Fruit fly (Drosophila melanogaster) whole organism, embryonic: Measurements from ENCODE around the gene Sec15.

Source experiments
- Atf3 ChIP-seq: fragments of 200-800 bp; sonication (Bioruptor generic); optimal IDR thresholded peaks from 3 replicates; lab custom pipeline; 2016; ENCODE audit warnings: missing biosample characterization, missing genetic modification characterization
- CG10209 ChIP-seq: fragments of 200-800 bp; sonication (Bioruptor generic); optimal IDR thresholded peaks from 3 replicates; lab custom pipeline; 2017; ENCODE audit warnings: missing biosample characterization, mild to moderate bottlenecking, missing genetic modification characterization, missing genetic modification reagents
- CG10959 ChIP-seq: fragments of 200-800 bp; sonication (Bioruptor generic); IDR thresholded peaks from 2 replicates; pipeline ENCODE4 v1.3.6; 2022; ENCODE audit warnings: missing biosample characterization, missing genetic modification characterization
- CG12071 ChIP-seq: fragments of 200-800 bp; sonication (Bioruptor generic); optimal IDR thresholded peaks from 3 replicates; lab custom pipeline; 2018; ENCODE audit warnings: missing biosample characterization, mild to moderate bottlenecking, missing genetic modification characterization
- CG12236 ChIP-seq: fragments of 200-800 bp; sonication (Bioruptor generic); optimal IDR thresholded peaks from 2 replicates; lab custom pipeline; 2016; ENCODE audit warnings: missing biosample characterization, missing genetic modification characterization
- CG12942 ChIP-seq: fragments of 200-800 bp; sonication (Bioruptor generic); optimal IDR thresholded peaks from 3 replicates; lab custom pipeline; 2016; ENCODE audit warnings: missing biosample characterization, missing genetic modification characterization
- CG13775 ChIP-seq: fragments of 200-800 bp; sonication (Bioruptor generic); optimal IDR thresholded peaks from 3 replicates; lab custom pipeline; 2017; ENCODE audit warnings: missing biosample characterization, mild to moderate bottlenecking, missing genetic modification characterization
- CG14860 ChIP-seq: fragments of 200-800 bp; sonication (Bioruptor generic); IDR thresholded peaks from 3 replicates; pipeline ENCODE4 v1.3.6; 2022; ENCODE audit warnings: missing biosample characterization, missing genetic modification characterization; ENCODE audit not compliant: partially characterized antibody
- CG15696 ChIP-seq: fragments of 200-800 bp; sonication (Bioruptor generic); optimal IDR thresholded peaks from 2 replicates; lab custom pipeline; 2019; ENCODE audit warnings: missing biosample characterization, mild to moderate bottlenecking, missing genetic modification characterization, moderate library complexity
- CG16863 ChIP-seq: fragments of 200-800 bp; sonication (Bioruptor generic); optimal IDR thresholded peaks from 3 replicates; lab custom pipeline; 2016; ENCODE audit warnings: missing biosample characterization, missing genetic modification characterization
- CG31224 ChIP-seq: fragments of 200-800 bp; sonication (Bioruptor generic); IDR thresholded peaks from 2 replicates; pipeline ENCODE4 v1.3.6; 2022; ENCODE audit warnings: missing biosample characterization, missing genetic modification characterization
- CG3995 ChIP-seq: fragments of 200-800 bp; sonication (Bioruptor generic); optimal IDR thresholded peaks from 3 replicates; lab custom pipeline; 2016; ENCODE audit warnings: missing biosample characterization, missing genetic modification characterization
- CG4328 ChIP-seq: fragments of 200-800 bp; sonication (Bioruptor generic); optimal IDR thresholded peaks from 3 replicates; lab custom pipeline; 2017; ENCODE audit warnings: missing biosample characterization, missing genetic modification reagents, missing genetic modification characterization
- CG6683 ChIP-seq: fragments of 200-800 bp; sonication (Bioruptor generic); optimal IDR thresholded peaks from 2 replicates; lab custom pipeline; 2017; ENCODE audit warnings: missing biosample characterization, mild to moderate bottlenecking, missing genetic modification characterization, missing genetic modification reagents
- CG7556 ChIP-seq: fragments of 200-800 bp; sonication (Bioruptor generic); optimal IDR thresholded peaks from 2 replicates; lab custom pipeline; 2017; ENCODE audit warnings: missing biosample characterization, mild to moderate bottlenecking, missing genetic modification characterization
- CG8765 ChIP-seq: fragments of 200-800 bp; sonication (Bioruptor generic); IDR thresholded peaks from 2 replicates; pipeline ENCODE4 v1.3.6; 2022; ENCODE audit warnings: missing biosample characterization, missing genetic modification characterization
- CG9727 ChIP-seq: fragments of 200-800 bp; sonication (Bioruptor generic); optimal IDR thresholded peaks from 3 replicates; lab custom pipeline; 2017; ENCODE audit warnings: missing biosample characterization, mild to moderate bottlenecking, missing genetic modification characterization
- CG9876 ChIP-seq: fragments of 200-800 bp; sonication (Bioruptor generic); optimal IDR thresholded peaks from 2 replicates; lab custom pipeline; 2016; ENCODE audit warnings: missing biosample characterization, missing genetic modification characterization
- CG9932 ChIP-seq: fragments of 200-800 bp; sonication (Bioruptor generic); IDR thresholded peaks from 2 replicates; pipeline ENCODE4 v1.3.6; 2022; ENCODE audit warnings: missing biosample characterization, missing genetic modification characterization
- D19B ChIP-seq: fragments of 200-800 bp; sonication (Bioruptor generic); optimal IDR thresholded peaks from 2 replicates; lab custom pipeline; 2017; ENCODE audit warnings: missing biosample characterization, mild to moderate bottlenecking, missing genetic modification characterization
- E2f2 ChIP-seq: fragments of 200-800 bp; sonication (Bioruptor generic); IDR thresholded peaks from 2 replicates; pipeline ENCODE4 v1.3.6; 2022; ENCODE audit warnings: missing biosample characterization, missing genetic modification characterization
- Ets97D ChIP-seq: fragments of 200-800 bp; sonication (Bioruptor generic); optimal IDR thresholded peaks from 3 replicates; lab custom pipeline; 2016; ENCODE audit warnings: missing biosample characterization, missing genetic modification characterization
- HLH4C ChIP-seq: fragments of 200-800 bp; sonication (Bioruptor generic); IDR thresholded peaks from 3 replicates; pipeline ENCODE4 v1.3.6; 2022; ENCODE audit warnings: missing biosample characterization, missing genetic modification characterization; ENCODE audit not compliant: partially characterized antibody
- Hey ChIP-seq: fragments of 200-800 bp; sonication (Bioruptor generic); optimal IDR thresholded peaks from 3 replicates; lab custom pipeline; 2018; ENCODE audit warnings: missing biosample characterization, mild to moderate bottlenecking, missing genetic modification characterization
- Kr ChIP-seq: fragments of 200-800 bp; sonication (Bioruptor generic); optimal IDR thresholded peaks from 2 replicates; lab custom pipeline; 2017; ENCODE audit warnings: missing biosample characterization, mild to moderate bottlenecking, missing genetic modification characterization
- Lpt ChIP-seq: fragments of >200 bp; optimal IDR thresholded peaks from 2 replicates; lab custom pipeline; 2018; ENCODE audit warnings: missing biosample characterization, missing genetic modification characterization
- Mad ChIP-seq: fragments of 200-800 bp; sonication (Bioruptor generic); optimal IDR thresholded peaks from 2 replicates; lab custom pipeline; 2016; ENCODE audit warnings: missing biosample characterization, missing genetic modification characterization
- Rfx ChIP-seq: fragments of 200-800 bp; sonication (Bioruptor generic); IDR thresholded peaks from 2 replicates; pipeline ENCODE4 v1.3.6; 2022; ENCODE audit warnings: missing biosample characterization, missing genetic modification characterization
- bowl ChIP-seq: fragments of 200-800 bp; sonication (Bioruptor generic); IDR thresholded peaks from 2 replicates; pipeline ENCODE4 v1.3.6; 2022; ENCODE audit warnings: missing biosample characterization, missing genetic modification characterization
- caup ChIP-seq: fragments of 200-800 bp; sonication (Bioruptor generic); optimal IDR thresholded peaks from 3 replicates; lab custom pipeline; 2017; ENCODE audit warnings: missing biosample characterization, mild to moderate bottlenecking, missing genetic modification characterization, moderate library complexity; ENCODE audit not compliant: severe bottlenecking
- cg ChIP-seq: fragments of 200-800 bp; sonication (Bioruptor generic); optimal IDR thresholded peaks from 3 replicates; lab custom pipeline; 2019; ENCODE audit warnings: missing biosample characterization, mild to moderate bottlenecking, missing genetic modification characterization, moderate library complexity
- cwo ChIP-seq: fragments of 200-800 bp; sonication (Bioruptor generic); optimal IDR thresholded peaks from 3 replicates; lab custom pipeline; 2017; ENCODE audit warnings: missing biosample characterization, missing genetic modification characterization, mild to moderate bottlenecking, moderate library complexity, missing genetic modification reagents
- dan ChIP-seq: fragments of 200-800 bp; sonication (Bioruptor generic); IDR thresholded peaks from 2 replicates; pipeline ENCODE4 v1.3.6; 2022; ENCODE audit warnings: missing biosample characterization, missing genetic modification characterization
- dm ChIP-seq: fragments of 200-800 bp; sonication (Bioruptor generic); optimal IDR thresholded peaks from 3 replicates; lab custom pipeline; 2016; ENCODE audit warnings: missing biosample characterization, missing genetic modification characterization
- dmrt11E ChIP-seq: fragments of 200-800 bp; sonication (Bioruptor generic); optimal IDR thresholded peaks from 3 replicates; lab custom pipeline; 2018; ENCODE audit warnings: missing biosample characterization, mild to moderate bottlenecking, missing genetic modification characterization, moderate library complexity
- eyg ChIP-seq: fragments of 200-800 bp; sonication (Bioruptor generic); optimal IDR thresholded peaks from 3 replicates; lab custom pipeline; 2016; ENCODE audit warnings: missing biosample characterization, missing genetic modification characterization
- fd102C ChIP-seq: fragments of 200-800 bp; sonication (Bioruptor generic); optimal IDR thresholded peaks from 2 replicates; lab custom pipeline; 2018; ENCODE audit warnings: missing biosample characterization, mild to moderate bottlenecking, missing genetic modification characterization, moderate library complexity
- ham ChIP-seq: fragments of 200-800 bp; sonication (Bioruptor generic); IDR thresholded peaks from 2 replicates; pipeline ENCODE4 v1.3.6; 2022; ENCODE audit warnings: missing biosample characterization, missing genetic modification characterization
- ind ChIP-seq: fragments of 200-800 bp; sonication (Bioruptor generic); optimal IDR thresholded peaks from 3 replicates; lab custom pipeline; 2016; ENCODE audit warnings: missing biosample characterization, missing genetic modification characterization
- jigr1 ChIP-seq: fragments of 200-800 bp; sonication (Bioruptor generic); IDR thresholded peaks from 3 replicates; pipeline ENCODE4 v1.3.6; 2022; ENCODE audit warnings: missing biosample characterization, missing genetic modification characterization
- kay ChIP-seq: fragments of 200-800 bp; sonication (Bioruptor generic); optimal IDR thresholded peaks from 2 replicates; lab custom pipeline; 2016; ENCODE audit warnings: missing biosample characterization, missing genetic modification characterization
- onecut ChIP-seq: fragments of 200-800 bp; sonication (Bioruptor generic); IDR thresholded peaks from 2 replicates; pipeline ENCODE4 v1.3.6; 2022; ENCODE audit warnings: missing biosample characterization, missing genetic modification characterization
- otp ChIP-seq: fragments of 200-800 bp; sonication (Bioruptor generic); IDR thresholded peaks from 3 replicates; pipeline ENCODE4, ENCODE4 v1.3.6; 2022; ENCODE audit warnings: missing biosample characterization, missing genetic modification characterization
- rib ChIP-seq: fragments of 200-800 bp; sonication (Bioruptor generic); IDR thresholded peaks from 2 replicates; pipeline ENCODE4 v1.3.6; 2022; ENCODE audit warnings: missing biosample characterization, missing genetic modification characterization
- ro ChIP-seq: fragments of 200-800 bp; sonication (Bioruptor generic); IDR thresholded peaks from 2 replicates; pipeline ENCODE4 v1.3.6; 2022; ENCODE audit warnings: missing biosample characterization, missing genetic modification characterization
- scrt ChIP-seq: fragments of 200-800 bp; sonication (Bioruptor generic); optimal IDR thresholded peaks from 2 replicates; lab custom pipeline; 2018; ENCODE audit warnings: missing biosample characterization, mild to moderate bottlenecking, missing genetic modification characterization, moderate library complexity
- sisA ChIP-seq: fragments of 200-800 bp; sonication (Bioruptor generic); IDR thresholded peaks from 2 replicates; pipeline ENCODE4 v1.3.6; 2022; ENCODE audit warnings: missing biosample characterization, missing genetic modification characterization
- tll ChIP-seq, 2 experiments: fragments of 200-800 bp in 1 of 2; fragments of >200 bp in 1 of 2; sonication (Bioruptor generic) in 1 of 2; optimal IDR thresholded peaks; 2 replicates each; lab custom pipeline; 2017 to 2019; ENCODE audit warnings: missing biosample characterization in 2 of 2, missing genetic modification characterization in 2 of 2, mild to moderate bottlenecking in 1 of 2, moderate library complexity in 1 of 2
- trem ChIP-seq: fragments of 200-800 bp; optimal IDR thresholded peaks from 3 replicates; lab custom pipeline; 2019; ENCODE audit warnings: missing biosample characterization, mild to moderate bottlenecking, missing genetic modification characterization, moderate library complexity

Gene Sec15

dm6 chr3R:21064000-21064924, 43.5 kb downstream of the Sec15 start, which contains the start of gene Cortactin (continued):
- TF ChIP-seq Atf3 (no peak), cwo (no peak), ro (GFP tag; lab: Robert Waterston, UW) (no peak), ind (GFP tag; lab: Kevin White, UChicago) (no peak), Hey (tag; lab: Kevin White, UChicago) (no peak), CG12942 (GFP tag; lab: Kevin White, UChicago) (no peak), rib (GFP tag; lab: Robert Waterston, UW) (0 out of 2 replicates have a peak, but pooled peaks have one; percentile 15), eyg (GFP tag; lab: Kevin White, UChicago) (no peak), kay (GFP tag; lab: Kevin White, UChicago) (peak; percentile 48), CG12236 (GFP tag; lab: Kevin White, UChicago) (no peak), Mad (GFP tag; lab: Kevin White, UChicago) (no peak), CG31224 (GFP tag; lab: Robert Waterston, UW) (no peak), Rfx (GFP tag; lab: Robert Waterston, UW) (peak; percentile 42; the same call in 1 of the 2 replicates), HLH4C (GFP tag; lab: Robert Waterston, UW) (peak; percentile 92), CG14860 (peak; percentile 86), cg (GFP tag; lab: Kevin White, UChicago) (no peak), CG4328 (GFP tag; lab: Kevin White, UChicago) (no peak), CG7556 (GFP tag; lab: Kevin White, UChicago) (no peak), sisA (GFP tag; lab: Robert Waterston, UW) (no peak), bowl (no peak), ham (GFP tag; lab: Robert Waterston, UW) (no peak), CG16863 (GFP tag; lab: Kevin White, UChicago) (no peak), tll (GFP tag; optimal IDR thresholded peaks at IDR 0.05; lab: Kevin White, UChicago) (peak in 1 of 2 experiments; percentile 37), otp (0 out of 3 replicates have a peak, but pooled peaks have one; percentile 41), dm (GFP tag; lab: Kevin White, UChicago) (no peak), CG10209 (GFP tag; lab: Kevin White, UChicago) (no peak), Lpt (GFP tag; lab: Kevin White, UChicago) (no peak), caup (no peak), CG15696 (tag; lab: Kevin White, UChicago) (no peak), scrt (GFP tag; lab: Kevin White, UChicago) (no peak), CG9932 (GFP tag; lab: Robert Waterston, UW) (no peak; the same call in 1 of the 2 replicates), dmrt11E (no peak), CG9727 (GFP tag; lab: Kevin White, UChicago) (no peak), onecut (GFP tag; lab: Robert Waterston, UW) (peak; percentile 27; the same call in 1 of the 2 replicates), CG6683 (GFP tag; lab: Kevin White, UChicago) (no peak), CG13775 (GFP tag; lab: Kevin White, UChicago) (no peak), dan (GFP tag; lab: Robert Waterston, UW) (no peak), CG10959 (GFP tag; lab: Robert Waterston, UW) (no peak; the same call in 1 of the 2 replicates), CG8765 (GFP tag; lab: Robert Waterston, UW) (no peak), CG3995 (GFP tag; lab: Kevin White, UChicago) (peak; percentile 90), Kr (peak; percentile 87), Ets97D (peak; percentile 85), trem (tag; lab: Kevin White, UChicago) (peak; percentile 57), CG12071 (GFP tag; lab: Kevin White, UChicago) (no peak), E2f2 (GFP tag; lab: Robert Waterston, UW) (peak; percentile 99), jigr1 (GFP tag; lab: Robert Waterston, UW) (no peak), D19B (GFP tag; lab: Kevin White, UChicago) (no peak), fd102C (GFP tag; lab: Kevin White, UChicago) (no peak), CG9876 (GFP tag; lab: Kevin White, UChicago) (no peak)
